Worm (Caenorhabditis elegans): Measurements from ENCODE around the gene C06G3.8.

DNA sequence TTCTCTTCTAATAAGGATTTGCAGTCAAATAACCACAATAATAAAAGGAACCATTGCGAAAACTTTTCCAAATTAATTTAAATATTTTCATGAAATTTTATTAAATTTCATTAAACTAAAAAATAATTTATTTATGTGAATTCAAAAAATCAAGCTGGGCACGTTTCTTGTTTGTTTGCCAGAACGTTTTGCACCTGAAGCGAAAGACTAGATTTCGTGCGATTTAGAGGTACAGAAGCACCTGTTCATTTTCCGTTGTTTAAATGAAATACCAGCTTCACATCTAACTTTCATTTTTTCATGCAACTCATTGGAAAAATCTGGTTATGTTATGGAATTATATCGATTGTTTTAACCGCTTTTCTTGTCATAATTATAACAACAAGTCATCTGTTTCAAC lies 39.8 kb upstream of the C06G3.8 start, which contains the start of gene srg-48:
- TF ChIP-seq dao-5 (tag; optimal IDR thresholded peaks at IDR 0.05), result no peak
- TF ChIP-seq him-1 (tag; optimal IDR thresholded peaks at IDR 0.05), result no peak
- TF ChIP-seq W03F9.2 (tag; optimal IDR thresholded peaks at IDR 0.05), result no peak
